Worm (Caenorhabditis elegans) whole organism, L4/young adult: Measurements from ENCODE around the gene F41G3.20.

Experiments used
- dao-5 ChIP-seq: sonication (generic microtip); optimal IDR thresholded peaks from 2 replicates; lab custom pipeline; 2016; ENCODE audit warnings: missing genotype, missing genetic modification characterization, moderate library complexity, missing compliant biosample characterization
- him-1 ChIP-seq: sonication (generic microtip); optimal IDR thresholded peaks from 2 replicates; lab custom pipeline; 2016; ENCODE audit warnings: missing genotype, missing genetic modification reagents, missing genetic modification characterization, missing compliant biosample characterization

ce11 chrII:6701497-6701896, 49.3 kb downstream of the F41G3.20 start, which contains the start of gene C18H9.6:
- TF ChIP-seq dao-5 (tag; lab: Kevin White, UChicago) = no peak
- no peak for TF ChIP-seq him-1 (tag; lab: Kevin White, UChicago)
